Fruit fly (Drosophila melanogaster): ENCODE results near the gene CG9114.

DNA sequence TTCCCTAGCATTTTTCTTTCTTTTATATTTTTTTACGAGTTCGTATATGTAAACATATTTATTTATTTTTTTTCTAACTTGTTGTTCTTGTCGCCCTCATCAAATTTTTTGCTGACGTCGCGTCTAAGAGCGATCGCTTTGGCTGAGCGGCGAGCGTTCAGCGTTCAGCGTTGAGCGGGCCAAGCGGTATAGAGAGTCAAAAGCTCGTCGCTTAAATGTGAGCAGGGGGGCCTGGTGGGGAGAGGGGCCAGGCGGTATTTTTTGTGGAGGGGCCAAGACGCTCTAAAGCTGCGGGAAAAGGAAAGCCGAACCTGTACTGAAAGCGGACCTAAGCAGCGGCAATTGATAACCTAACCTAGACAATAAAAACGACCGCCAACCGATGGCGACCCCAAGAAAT is 31.8 kb downstream of the CG9114 start:
- TF ChIP-seq kay (GFP tag; ENCODE audit: borderline replicate concordance) (no peak), cic (GFP tag; optimal IDR thresholded peaks at IDR 0.05) (no peak), Clk (GFP tag; optimal IDR thresholded peaks at IDR 0.05) (no peak), CG14711 (tag; optimal IDR thresholded peaks at IDR 0.05) (peak; percentile 22), Hr96 (GFP tag; optimal IDR thresholded peaks at IDR 0.05) (no peak), CG33017 (tag; optimal IDR thresholded peaks at IDR 0.05) (no peak)
